Worm (Caenorhabditis elegans): ENCODE results near the gene athp-2.

- TF ChIP-seq nfya-1 (tag; optimal IDR thresholded peaks at IDR 0.05; ENCODE audit: insufficient read depth) (no peak), elt-2 (tag; optimal IDR thresholded peaks at IDR 0.05) (peak; percentile 53), nhr-12 (tag; optimal IDR thresholded peaks at IDR 0.05) (no peak), zag-1 (tag; optimal IDR thresholded peaks at IDR 0.05) (no peak), skn-1 (tag; optimal IDR thresholded peaks at IDR 0.05) (no peak), pha-4 (tag; optimal IDR thresholded peaks at IDR 0.05) (no peak), fkh-10 (GFP tag; optimal IDR thresholded peaks at IDR 0.05) (no peak), snpc-4 (tag; optimal IDR thresholded peaks at IDR 0.05) (no peak), pqm-1 (tag; optimal IDR thresholded peaks at IDR 0.05) (no peak), ZK546.5 (tag; optimal IDR thresholded peaks at IDR 0.05) (no peak), ceh-9 (tag; optimal IDR thresholded peaks at IDR 0.05) (no peak), nhr-237 (tag; optimal IDR thresholded peaks at IDR 0.05) (no peak), ztf-4 (tag; optimal IDR thresholded peaks at IDR 0.05) (no peak), unc-39 (tag; optimal IDR thresholded peaks at IDR 0.05) (no peak)
Observed at ce11 chrII:4297259-4297658, 42.7 kb upstream of the athp-2 start.
